Worm (Caenorhabditis elegans) whole organism, midembryonic: ENCODE data around the gene Y12A6A.1.

ENCODE experiments used
- T22C8.4 ChIP-seq: fragments of 200-800 bp; sonication (Bioruptor generic); IDR thresholded peaks from 2 replicates; pipeline ENCODE4 v1.3.6; 2022; ENCODE audit warnings: missing genetic modification characterization, missing compliant biosample characterization
- cog-1 ChIP-seq: sonication (generic microtip); optimal IDR thresholded peaks from 2 replicates; lab custom pipeline; 2016; ENCODE audit warnings: missing genetic modification characterization, missing compliant biosample characterization
- klf-2 ChIP-seq: fragments of 200-800 bp; sonication (Bioruptor generic); conservative IDR thresholded peaks from 2 replicates; pipeline ENCODE4 v1.3.6; 2022; ENCODE audit warnings: missing genetic modification reagents, missing genetic modification characterization, missing compliant biosample characterization
- ref-1 ChIP-seq: fragments of 200-800 bp; sonication (Bioruptor generic); conservative IDR thresholded peaks from 2 replicates; pipeline ENCODE4 v1.3.6; 2022; ENCODE audit warnings: missing genetic modification reagents, missing genetic modification characterization, missing compliant biosample characterization
- tab-1 ChIP-seq: fragments of 200-800 bp; sonication (Bioruptor generic); IDR thresholded peaks from 2 replicates; pipeline ENCODE4 v1.3.6; 2022; ENCODE audit warnings: missing genetic modification characterization, missing compliant biosample characterization
- ztf-23 ChIP-seq: fragments of 200-800 bp; sonication (Bioruptor generic); IDR thresholded peaks from 2 replicates; pipeline ENCODE4 v1.3.6; 2022; ENCODE audit warnings: missing genetic modification reagents, missing genetic modification characterization, missing compliant biosample characterization
- ztf-29 ChIP-seq: fragments of 200-800 bp; sonication (Bioruptor generic); IDR thresholded peaks from 2 replicates; pipeline ENCODE4 v1.3.6; 2022; ENCODE audit warnings: missing genetic modification reagents, missing genetic modification characterization, missing compliant biosample characterization

- TF ChIP-seq ztf-23: no peak
- TF ChIP-seq ztf-29: no peak
- no peak for TF ChIP-seq T22C8.4
- TF ChIP-seq cog-1 (tag; lab: Kevin White, UChicago): no peak
- no peak for TF ChIP-seq klf-2
- no peak for TF ChIP-seq ref-1
- TF ChIP-seq tab-1: no peak
Observed at ce11 chrX:13650799-13651198, 29.3 kb upstream of the Y12A6A.1 start, which contains the start of gene C40C9.4.
